Worm (Caenorhabditis elegans): ENCODE data around the gene Y26G10.6.

DNA sequence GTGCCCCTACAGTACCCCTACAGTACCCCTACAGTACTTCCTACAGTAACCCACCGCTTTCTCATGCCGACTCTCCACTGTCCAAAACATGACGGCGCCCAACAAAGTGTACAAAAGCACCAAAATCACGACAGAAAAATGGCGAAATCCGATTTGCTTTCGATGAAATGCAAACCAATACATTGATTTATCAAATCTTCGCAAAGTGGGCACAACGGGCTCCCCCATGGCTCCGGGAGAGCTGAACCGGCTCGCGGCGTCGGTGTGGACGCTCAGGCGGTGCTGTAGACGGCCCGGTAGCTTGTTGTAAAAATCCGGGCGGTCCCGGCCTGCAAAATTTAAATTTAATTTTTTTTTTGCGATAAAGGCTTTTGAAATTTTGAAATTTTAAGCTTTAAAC, 12.6 kb downstream of the Y26G10.6 start:
- no peak for TF ChIP-seq unc-62 (GFP tag; optimal IDR thresholded peaks at IDR 0.05)
- TF ChIP-seq ztf-4 (tag; optimal IDR thresholded peaks at IDR 0.05) = no peak
- TF ChIP-seq aly-2 (tag; optimal IDR thresholded peaks at IDR 0.05) = no peak
- TF ChIP-seq snpc-4 (tag; optimal IDR thresholded peaks at IDR 0.05) = no peak
- TF ChIP-seq pha-4 (tag; optimal IDR thresholded peaks at IDR 0.05) = no peak
- no peak for TF ChIP-seq nhr-77 (tag; optimal IDR thresholded peaks at IDR 0.05)
- TF ChIP-seq fkh-2 (tag; optimal IDR thresholded peaks at IDR 0.05) = no peak
- no peak for TF ChIP-seq fkh-10 (GFP tag; optimal IDR thresholded peaks at IDR 0.05)
- TF ChIP-seq nhr-12 (tag; optimal IDR thresholded peaks at IDR 0.05) = no peak

Measured in whole organism, L3 larva.